Worm (Caenorhabditis elegans): ENCODE results near the gene T09A5.5.

DNA sequence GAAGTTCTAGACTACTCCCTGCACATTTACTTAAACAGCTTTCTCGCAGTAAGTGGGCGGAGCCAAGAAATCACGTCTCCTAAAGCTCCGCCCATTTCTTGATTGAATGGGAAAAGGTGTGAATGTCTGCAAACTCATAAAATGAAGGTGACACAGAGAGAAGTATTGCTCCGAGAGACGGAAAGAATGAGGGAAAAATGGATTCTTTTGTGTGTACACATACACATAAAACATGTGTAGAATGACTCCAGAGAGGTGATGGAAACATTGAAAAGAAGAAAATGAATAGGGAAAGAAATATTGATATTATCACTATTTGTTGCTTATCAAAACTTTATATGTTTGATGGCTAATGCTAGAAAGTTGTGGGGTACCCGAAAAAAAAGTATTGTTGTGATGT, 2.1 kb downstream of the T09A5.5 start:
- no peak for TF ChIP-seq ama-1 (optimal IDR thresholded peaks at IDR 0.05)
- no peak for TF ChIP-seq ceh-13 (GFP tag; optimal IDR thresholded peaks at IDR 0.05)
- TF ChIP-seq ets-7 (tag; optimal IDR thresholded peaks at IDR 0.05): no peak
- no peak for TF ChIP-seq flt-1 (GFP tag; IDR thresholded peaks at IDR 0.05)
- TF ChIP-seq pes-1 (GFP tag; IDR thresholded peaks at IDR 0.05): no peak
- no peak for TF ChIP-seq B0310.2 (tag; optimal IDR thresholded peaks at IDR 0.05)
- no peak for TF ChIP-seq hnd-1 (tag; optimal IDR thresholded peaks at IDR 0.05)
- no peak for TF ChIP-seq aly-1 (tag; optimal IDR thresholded peaks at IDR 0.05)
